Fruit fly (Drosophila melanogaster): Measurements from ENCODE around the gene MtnE.

MtnE gene

dm6 chr3R:20542283-20543144 lies 8.0 kb upstream of the MtnE start:
- peak; percentile 57; the same call in 1 of the 3 replicates for TF ChIP-seq CG4496 (GFP tag; IDR thresholded peaks at IDR 0.05)
- TF ChIP-seq rn (GFP tag; IDR thresholded peaks at IDR 0.05) = no peak

DNA sequence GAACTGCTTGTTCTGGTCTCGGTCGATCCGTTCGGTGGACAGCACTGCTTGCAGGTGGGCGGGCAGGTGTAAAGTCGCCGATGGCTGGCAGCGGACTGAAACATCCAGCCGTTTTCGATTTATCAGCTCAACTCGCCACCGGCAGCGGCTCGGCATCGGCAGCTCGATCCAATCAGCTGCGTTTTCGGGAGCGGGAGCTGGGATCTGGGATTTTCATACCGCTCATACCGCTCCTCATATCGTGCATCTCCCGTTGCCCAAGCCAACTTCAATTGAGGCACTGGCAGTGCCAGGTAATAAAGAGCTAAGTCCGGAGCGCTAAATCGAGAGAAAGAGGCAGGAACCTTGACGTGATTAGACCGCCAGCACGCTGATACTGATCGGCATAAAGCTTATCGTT lies 22.1 kb downstream of the MtnE start, which contains the start of gene MFS9:
Gene MFS9 (minus strand): TSS at position 101 of the 400 bp plus-strand sequence.
- TF ChIP-seq D1 (tag; optimal IDR thresholded peaks at IDR 0.05) (no peak), Pif1A (GFP tag; optimal IDR thresholded peaks at IDR 0.05) (no peak), CG13204 (GFP tag; optimal IDR thresholded peaks at IDR 0.05) (no peak), CG9948 (tag; optimal IDR thresholded peaks at IDR 0.05) (no peak), fd96Ca (GFP tag; IDR thresholded peaks at IDR 0.05) (no peak), CG32121 (GFP tag; IDR thresholded peaks at IDR 0.05) (no peak), CG14655 (GFP tag; optimal IDR thresholded peaks at IDR 0.05) (no peak), EcR (GFP tag; optimal IDR thresholded peaks at IDR 0.05) (no peak), CG17806 (tag; optimal IDR thresholded peaks at IDR 0.05) (no peak), CG10348 (GFP tag; IDR thresholded peaks at IDR 0.05) (no peak), CG15710 (tag; optimal IDR thresholded peaks at IDR 0.05) (no peak), rn (GFP tag; IDR thresholded peaks at IDR 0.05) (no peak), CG8301 (tag; optimal IDR thresholded peaks at IDR 0.05) (no peak), CG8159 (tag; optimal IDR thresholded peaks at IDR 0.05) (no peak), Ets98B (GFP tag; IDR thresholded peaks at IDR 0.05) (no peak), CG4496 (GFP tag; IDR thresholded peaks at IDR 0.05) (no peak), Snoo (tag; optimal IDR thresholded peaks at IDR 0.05) (no peak)

- TF ChIP-seq CG12605 (GFP tag; IDR thresholded peaks at IDR 0.05) = no peak
Measured at dm6 chr3R:20509377-20509776, 25.1 kb downstream of the MtnE start.

DNA sequence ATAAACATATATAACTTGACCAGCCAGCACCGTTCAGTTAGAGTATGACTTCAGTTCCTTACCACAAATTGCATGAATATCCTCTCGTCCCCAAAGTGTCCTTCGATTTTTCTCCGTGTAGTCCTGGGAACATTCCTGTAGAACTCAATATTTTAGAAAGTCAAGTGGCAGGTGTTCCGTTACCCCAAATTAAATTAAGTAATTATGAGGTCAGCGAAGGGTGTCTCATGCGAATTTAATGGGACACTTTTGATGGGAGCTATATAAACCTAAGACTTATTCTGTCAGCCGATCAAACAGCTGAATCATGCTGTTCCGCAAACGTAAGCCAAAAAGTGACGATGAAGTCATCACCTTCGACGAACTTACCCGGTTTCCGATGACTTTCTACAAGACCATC lies 30.0 kb downstream of the MtnE start, which contains the start of gene Or92a:
Gene Or92a (plus strand): TSS at position 301 of the 400 bp plus-strand sequence.
- TF ChIP-seq CG17806 (tag; optimal IDR thresholded peaks at IDR 0.05) (no peak), CG9948 (tag; optimal IDR thresholded peaks at IDR 0.05) (no peak)

DNA sequence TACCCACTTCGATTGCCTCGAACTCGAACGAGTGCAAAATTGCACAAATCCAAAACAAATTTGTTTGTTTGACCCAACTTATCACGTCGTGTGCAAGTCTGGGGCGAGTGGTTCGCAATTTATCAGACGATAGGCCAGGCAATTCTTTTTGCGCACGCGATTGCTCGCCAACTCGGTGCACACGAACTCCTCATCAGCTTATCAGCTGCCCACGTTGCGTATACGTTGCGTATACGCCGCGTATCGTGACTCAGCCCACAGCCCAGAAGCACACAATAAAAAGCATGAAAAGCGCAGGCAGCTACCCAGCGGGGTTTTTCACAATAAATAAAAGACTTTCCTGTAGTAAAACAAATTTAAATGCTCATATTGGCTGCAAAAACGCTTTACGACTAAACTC lies 30.9 kb downstream of the MtnE start, which contains the start of gene MtnB:
Gene MtnB (minus strand): TSS at position 101 of the 400 bp plus-strand sequence.
- no peak for TF ChIP-seq Pif1A (GFP tag; optimal IDR thresholded peaks at IDR 0.05)
- TF ChIP-seq CG4496 (GFP tag; IDR thresholded peaks at IDR 0.05) = 0 out of 3 replicates have a peak, but pooled peaks have one; percentile 19

DNA sequence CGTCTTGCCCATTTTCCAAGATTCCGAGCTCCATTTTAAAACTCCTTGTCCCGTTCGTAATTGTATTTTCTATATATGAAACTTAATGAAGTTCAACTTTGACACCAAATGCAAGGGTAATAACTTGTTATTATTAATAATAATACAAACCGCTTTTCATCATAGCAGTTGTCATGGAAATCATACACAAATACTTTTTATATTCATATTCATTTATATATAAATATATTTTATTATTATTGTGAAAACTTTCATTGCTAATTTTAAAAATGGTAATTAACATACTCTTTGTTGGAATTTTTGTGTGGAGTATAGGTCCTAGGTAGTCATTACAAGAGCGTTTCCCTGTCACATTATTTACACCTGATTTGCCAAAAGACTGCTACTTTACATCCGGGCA lies 32.6 kb downstream of the MtnE start, which contains the start of gene CG46441:
Gene CG46441 (minus strand): TSS at position 101 of the 400 bp plus-strand sequence.
- TF ChIP-seq CG13204 (GFP tag; optimal IDR thresholded peaks at IDR 0.05) (no peak), D1 (tag; optimal IDR thresholded peaks at IDR 0.05) (no peak), CG14655 (GFP tag; optimal IDR thresholded peaks at IDR 0.05) (no peak), CG34367 (tag; optimal IDR thresholded peaks at IDR 0.05) (no peak), CG4496 (GFP tag; IDR thresholded peaks at IDR 0.05) (no peak), Pif1B (GFP tag; optimal IDR thresholded peaks at IDR 0.05) (no peak), CG17806 (tag; optimal IDR thresholded peaks at IDR 0.05) (no peak), CG8159 (tag; optimal IDR thresholded peaks at IDR 0.05) (no peak), Pif1A (GFP tag; optimal IDR thresholded peaks at IDR 0.05) (no peak), fd96Ca (GFP tag; IDR thresholded peaks at IDR 0.05) (no peak), gl (tag; optimal IDR thresholded peaks at IDR 0.05) (no peak), CG10348 (GFP tag; IDR thresholded peaks at IDR 0.05) (no peak), CG32121 (GFP tag; IDR thresholded peaks at IDR 0.05) (no peak), CG12605 (GFP tag; IDR thresholded peaks at IDR 0.05) (no peak), Snoo (tag; optimal IDR thresholded peaks at IDR 0.05) (no peak), EcR (GFP tag; optimal IDR thresholded peaks at IDR 0.05) (no peak), CG9948 (tag; optimal IDR thresholded peaks at IDR 0.05) (no peak), CG8301 (tag; optimal IDR thresholded peaks at IDR 0.05) (no peak)

- TF ChIP-seq CG4496 (GFP tag; IDR thresholded peaks at IDR 0.05) = no peak
- TF ChIP-seq CG14655 (GFP tag; optimal IDR thresholded peaks at IDR 0.05) = no peak
- TF ChIP-seq fd96Ca (GFP tag; IDR thresholded peaks at IDR 0.05) = no peak
- no peak for TF ChIP-seq Snoo (tag; optimal IDR thresholded peaks at IDR 0.05)
- TF ChIP-seq CG8301 (tag; optimal IDR thresholded peaks at IDR 0.05) = no peak
- no peak for TF ChIP-seq CG10348 (GFP tag; IDR thresholded peaks at IDR 0.05)
- no peak for TF ChIP-seq Pif1B (GFP tag; optimal IDR thresholded peaks at IDR 0.05)
- TF ChIP-seq CG15710 (tag; optimal IDR thresholded peaks at IDR 0.05) = no peak
- TF ChIP-seq EcR (GFP tag; optimal IDR thresholded peaks at IDR 0.05) = no peak
Measured at dm6 chr3R:20501327-20501726, 33.2 kb downstream of the MtnE start, which contains the start of gene Dic2. Gene Dic2 (minus strand): TSS chr3R:20501427.

Measured in whole organism, pupa.